Fruit fly (Drosophila melanogaster): Measurements from ENCODE around the gene TbCMF46.

DNA sequence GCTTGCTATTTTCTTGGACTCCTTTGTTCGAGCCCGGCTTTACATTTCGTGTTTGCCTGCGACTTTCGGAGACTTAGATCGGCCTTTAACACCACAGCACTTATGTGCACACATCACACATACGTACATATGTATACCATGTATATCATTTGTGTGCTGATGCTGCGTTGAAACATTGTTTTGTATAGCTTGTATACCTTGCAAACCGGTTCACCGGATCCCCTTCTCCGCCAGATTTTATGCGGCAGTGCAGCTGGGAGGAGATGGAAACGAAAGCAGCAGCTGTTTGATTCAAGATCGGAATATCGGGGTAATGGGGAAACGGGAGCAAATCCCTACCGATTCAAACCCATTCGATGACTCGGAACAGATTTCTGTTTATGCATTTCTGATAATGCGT is 21.4 kb upstream of the TbCMF46 start:
- TF ChIP-seq pan (optimal IDR thresholded peaks at IDR 0.05) (no peak), usp (GFP tag; optimal IDR thresholded peaks at IDR 0.05) (no peak), psq (optimal IDR thresholded peaks at IDR 0.05) (no peak), EcR (GFP tag; optimal IDR thresholded peaks at IDR 0.05) (no peak)

All from whole organism.